Fruit fly (Drosophila melanogaster): ENCODE results near the gene CG13972.

CG13972 gene

DNA sequence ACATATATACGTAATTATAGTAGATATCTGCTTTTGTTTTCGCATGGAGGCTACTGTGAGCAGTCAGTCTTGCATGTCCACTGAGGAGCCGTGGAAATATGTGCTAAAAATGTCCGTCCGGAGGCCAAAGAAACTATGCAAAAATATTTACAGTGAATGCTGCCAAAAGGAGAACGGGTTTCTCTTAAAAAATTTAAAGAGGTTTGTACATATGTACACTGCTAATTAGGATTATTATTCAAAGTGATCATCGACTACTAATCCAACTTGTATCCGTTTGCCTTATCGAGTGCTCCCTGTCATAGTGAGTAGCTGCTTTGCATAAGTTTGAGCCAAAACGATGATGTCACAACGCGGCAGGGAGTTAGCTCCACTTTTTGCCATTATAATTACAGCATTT is 39.9 kb upstream of the CG13972 start (continued):
- TF ChIP-seq tap (tag; optimal IDR thresholded peaks at IDR 0.05) (no peak), tx (GFP tag; optimal IDR thresholded peaks at IDR 0.05) (no peak), CG4617 (GFP tag; optimal IDR thresholded peaks at IDR 0.05; ENCODE audit: borderline replicate concordance) (no peak), so (GFP tag; IDR thresholded peaks at IDR 0.05) (peak; percentile 43; the same call in 1 of the 3 replicates), CG32772 (GFP tag; IDR thresholded peaks at IDR 0.05) (peak; percentile 36; the same call in 1 of the 2 replicates), zfh2 (GFP tag; optimal IDR thresholded peaks at IDR 0.05) (peak; percentile 54), kay (GFP tag; optimal IDR thresholded peaks at IDR 0.05) (no peak), CG1792 (GFP tag; optimal IDR thresholded peaks at IDR 0.05) (peak; percentile 45), ems (GFP tag; optimal IDR thresholded peaks at IDR 0.05) (peak; percentile 17), Sry-β (GFP tag; optimal IDR thresholded peaks at IDR 0.05) (no peak), peb (GFP tag; IDR thresholded peaks at IDR 0.05) (no peak), CG10654 (GFP tag; optimal IDR thresholded peaks at IDR 0.05) (peak; percentile 1), E2f1 (GFP tag; IDR thresholded peaks at IDR 0.05) (peak; percentile 31; the same call in 1 of the 2 replicates), dmrt11E (tag; optimal IDR thresholded peaks at IDR 0.05) (no peak), Trl (optimal IDR thresholded peaks at IDR 0.05) (no peak), Trl (GFP tag; optimal IDR thresholded peaks at IDR 0.05) (no peak), CTCF (GFP tag; optimal IDR thresholded peaks at IDR 0.05) (no peak), CG10462 (GFP tag; optimal IDR thresholded peaks at IDR 0.05) (no peak), CG42726 (GFP tag; IDR thresholded peaks at IDR 0.05; ENCODE audit: partially characterized antibody) (no peak), CG6654 (GFP tag; optimal IDR thresholded peaks at IDR 0.05) (no peak), CG11504 (tag; optimal IDR thresholded peaks at IDR 0.05) (peak; percentile 52), CG9727 (GFP tag; optimal IDR thresholded peaks at IDR 0.05) (peak; percentile 8), NK7.1 (GFP tag; optimal IDR thresholded peaks at IDR 0.05) (no peak), lilli (GFP tag; optimal IDR thresholded peaks at IDR 0.05) (peak; percentile 65), CHES-1-like (GFP tag; optimal IDR thresholded peaks at IDR 0.05) (no peak), dmrt99B (tag; optimal IDR thresholded peaks at IDR 0.05) (peak; percentile 44), Elba2 (GFP tag; optimal IDR thresholded peaks at IDR 0.05) (no peak), Hr51 (GFP tag; optimal IDR thresholded peaks at IDR 0.05) (peak; percentile 8 to 24), CG12155 (GFP tag; optimal IDR thresholded peaks at IDR 0.05) (no peak), CG13123 (GFP tag; optimal IDR thresholded peaks at IDR 0.05) (no peak), lbe (GFP tag; optimal IDR thresholded peaks at IDR 0.05) (no peak), zf30C (GFP tag; optimal IDR thresholded peaks at IDR 0.05) (no peak), CG17612 (GFP tag; IDR thresholded peaks at IDR 0.05) (no peak), Ptx1 (GFP tag; IDR thresholded peaks at IDR 0.05) (peak; percentile 63), gcm2 (GFP tag; optimal IDR thresholded peaks at IDR 0.05) (peak; percentile 11), grau (tag; optimal IDR thresholded peaks at IDR 0.05) (peak; percentile 85), YL-1 (GFP tag; optimal IDR thresholded peaks at IDR 0.05) (no peak), CG7372 (GFP tag; IDR thresholded peaks at IDR 0.05) (no peak; the same call in 1 of the 2 replicates), unc-4 (GFP tag; IDR thresholded peaks at IDR 0.05; ENCODE audit: partially characterized antibody) (no peak), CG31441 (GFP tag; IDR thresholded peaks at IDR 0.05) (no peak), Aef1 (GFP tag; IDR thresholded peaks at IDR 0.05) (peak; percentile 41; the same call in 2 of the 3 replicates), CG4424 (GFP tag; optimal IDR thresholded peaks at IDR 0.05) (no peak), CG33213 (GFP tag; optimal IDR thresholded peaks at IDR 0.05) (no peak), trem (tag; optimal IDR thresholded peaks at IDR 0.05) (no peak), hbn (GFP tag; IDR thresholded peaks at IDR 0.05; ENCODE audit: partially characterized antibody) (no peak), CG9932 (GFP tag; IDR thresholded peaks at IDR 0.05) (peak; percentile 82), Hand (GFP tag; optimal IDR thresholded peaks at IDR 0.05) (no peak), ci (GFP tag; IDR thresholded peaks at IDR 0.05) (peak; percentile 38; the same call in 1 of the 3 replicates), CG12942 (GFP tag; optimal IDR thresholded peaks at IDR 0.05) (no peak), CG5180 (GFP tag; optimal IDR thresholded peaks at IDR 0.05) (no peak), ranshi (GFP tag; IDR thresholded peaks at IDR 0.05) (peak; percentile 27; the same call in 1 of the 2 replicates), CG12071 (GFP tag; optimal IDR thresholded peaks at IDR 0.05) (peak; percentile 15)
